Worm (Caenorhabditis elegans) whole organism, L4 larva: ENCODE data around the gene him-14.

Experiments used
- R02D3.7 ChIP-seq: fragments of 150-350 bp; sonication (generic microtip); optimal IDR thresholded peaks from 3 replicates; lab custom pipeline; 2014; ENCODE audit warnings: missing biosample characterization, missing genetic modification characterization
- T20F7.1 ChIP-seq: fragments of 200-800 bp; sonication (Bioruptor generic); optimal IDR thresholded peaks from 2 replicates; lab custom pipeline; 2018; ENCODE audit warnings: mild to moderate bottlenecking, missing genetic modification characterization, missing compliant biosample characterization
- ZK337.2 ChIP-seq: fragments of 200-800 bp; sonication (Bioruptor generic); IDR thresholded peaks from 2 replicates; pipeline ENCODE4 v1.3.6; 2022; ENCODE audit warnings: missing genetic modification reagents, missing genetic modification characterization, missing compliant biosample characterization
- aly-2 ChIP-seq: sonication (generic microtip); optimal IDR thresholded peaks from 2 replicates; lab custom pipeline; 2018; ENCODE audit warnings: missing biosample characterization, missing genetic modification characterization
- ama-1 ChIP-seq: fragments of 150-350 bp; optimal IDR thresholded peaks from 2 replicates; lab custom pipeline; 2014; ENCODE audit warnings: inconsistent platforms, mixed read lengths
- arid-1 ChIP-seq: fragments of 200-800 bp; sonication (Bioruptor generic); conservative IDR thresholded peaks from 2 replicates; pipeline ENCODE4 v1.3.6; 2022; ENCODE audit warnings: missing genetic modification reagents, missing genetic modification characterization, missing compliant biosample characterization
- ces-1 ChIP-seq: fragments of 150-350 bp; sonication (generic microtip); optimal IDR thresholded peaks from 4 replicates; lab custom pipeline; 2014; ENCODE audit warnings: missing biosample characterization, missing genetic modification reagents, missing genetic modification characterization
- cey-2 ChIP-seq: sonication (generic microtip); optimal IDR thresholded peaks from 3 replicates; lab custom pipeline; 2017; ENCODE audit warnings: missing genetic modification characterization, mild to moderate bottlenecking, missing compliant biosample characterization, antibody characterized with exemption, borderline replicate concordance; ENCODE audit not compliant: insufficient read depth
- ctbp-1 ChIP-seq: fragments of 200-800 bp; sonication (Bioruptor generic); IDR thresholded peaks from 2 replicates; pipeline ENCODE4 v1.3.6; 2022; ENCODE audit warnings: missing genetic modification reagents, missing genetic modification characterization, missing compliant biosample characterization
- daf-12 ChIP-seq: fragments of 150-350 bp; optimal IDR thresholded peaks from 2 replicates; lab custom pipeline; 2014; ENCODE audit warnings: missing biosample characterization, missing genetic modification reagents, missing genetic modification characterization
- daf-16 ChIP-seq, 3 experiments: sonication (generic microtip); optimal IDR thresholded peaks; 2 replicates each; lab custom pipeline; 2016 to 2017; ENCODE audit warnings: missing genetic modification characterization in 3 of 3, missing genetic modification reagents in 3 of 3, mild to moderate bottlenecking in 2 of 3, missing compliant biosample characterization in 2 of 3, missing biosample characterization in 1 of 3, moderate library complexity in 1 of 3
- dmd-6 ChIP-seq: fragments of 200-800 bp; sonication (Bioruptor generic); IDR thresholded peaks from 2 replicates; pipeline ENCODE4 v1.3.6; 2022; ENCODE audit warnings: missing genetic modification reagents, missing genetic modification characterization, missing compliant biosample characterization
- dmd-9 ChIP-seq: fragments of 200-800 bp; sonication (Bioruptor generic); IDR thresholded peaks from 2 replicates; pipeline ENCODE4 v1.3.6; 2022; ENCODE audit warnings: missing genetic modification reagents, missing genetic modification characterization, missing compliant biosample characterization
- dpl-1 ChIP-seq: fragments of 150-350 bp; optimal IDR thresholded peaks from 2 replicates; lab custom pipeline; 2014; ENCODE audit warnings: missing biosample characterization, missing genetic modification reagents, missing genetic modification characterization
- duxl-1 ChIP-seq: sonication (generic microtip); optimal IDR thresholded peaks from 2 replicates; lab custom pipeline; 2016; ENCODE audit warnings: mild to moderate bottlenecking, missing genetic modification characterization, moderate library complexity, missing compliant biosample characterization; ENCODE audit not compliant: poor library complexity
- dve-1 ChIP-seq: sonication (generic microtip); optimal IDR thresholded peaks from 2 replicates; lab custom pipeline; 2017; ENCODE audit warnings: antibody characterized with exemption, mild to moderate bottlenecking, missing genetic modification characterization, missing compliant biosample characterization; ENCODE audit not compliant: insufficient read depth
- egl-43 ChIP-seq: fragments of 200-800 bp; sonication (Bioruptor generic); IDR thresholded peaks from 2 replicates; pipeline ENCODE4 v1.3.6; 2022; ENCODE audit warnings: missing genetic modification reagents, missing genetic modification characterization, missing compliant biosample characterization
- fos-1 ChIP-seq: fragments of 150-350 bp; optimal IDR thresholded peaks from 2 replicates; lab custom pipeline; 2014; ENCODE audit warnings: missing biosample characterization, missing genetic modification characterization
- hlh-30 ChIP-seq: sonication (generic microtip); optimal IDR thresholded peaks from 2 replicates; lab custom pipeline; 2017; ENCODE audit warnings: antibody characterized with exemption, mild to moderate bottlenecking, missing genetic modification characterization, missing compliant biosample characterization; ENCODE audit not compliant: insufficient read depth
- lin-13 ChIP-seq: fragments of 150-350 bp; optimal IDR thresholded peaks from 2 replicates; lab custom pipeline; 2014; ENCODE audit warnings: missing biosample characterization, missing genetic modification reagents, missing genetic modification characterization
- lin-29 ChIP-seq: fragments of 200-800 bp; sonication (Bioruptor generic); IDR thresholded peaks from 2 replicates; pipeline ENCODE4 v1.3.6; 2022; ENCODE audit warnings: missing genetic modification reagents, missing genetic modification characterization, missing compliant biosample characterization
- lin-38 ChIP-seq: fragments of 200-800 bp; sonication (Bioruptor generic); IDR thresholded peaks from 2 replicates; pipeline ENCODE4 v1.3.6; 2022; ENCODE audit warnings: missing genetic modification reagents, missing genetic modification characterization, missing compliant biosample characterization
- lsy-2 ChIP-seq, 2 experiments: fragments of 150-350 bp in 1 of 2; sonication (generic microtip) in 1 of 2; optimal IDR thresholded peaks; 2 replicates each; lab custom pipeline; 2014 to 2017; ENCODE audit warnings: missing biosample characterization in 2 of 2, missing genetic modification characterization in 2 of 2
- mdl-1 ChIP-seq, 2 experiments: fragments of 150-350 bp in 1 of 2; sonication (generic microtip) in 1 of 2; optimal IDR thresholded peaks; 2 replicates each; lab custom pipeline; 2014 to 2017; ENCODE audit warnings: missing biosample characterization in 2 of 2, missing genetic modification characterization in 2 of 2
- mep-1 ChIP-seq: fragments of 150-350 bp; sonication (generic microtip); optimal IDR thresholded peaks from 3 replicates; lab custom pipeline; 2014; ENCODE audit warnings: missing biosample characterization, missing genetic modification characterization
- mes-2 ChIP-seq: sonication (generic microtip); optimal IDR thresholded peaks from 2 replicates; lab custom pipeline; 2016; ENCODE audit warnings: missing genotype, mild to moderate bottlenecking, missing genetic modification characterization, missing compliant biosample characterization; ENCODE audit not compliant: poor library complexity, severe bottlenecking
- mxl-2 ChIP-seq: fragments of 200-800 bp; sonication (Bioruptor generic); conservative IDR thresholded peaks from 2 replicates; pipeline ENCODE4 v1.3.6; 2022; ENCODE audit warnings: missing genetic modification reagents, missing genetic modification characterization, missing compliant biosample characterization
- nhr-25 ChIP-seq: sonication (generic microtip); optimal IDR thresholded peaks from 2 replicates; lab custom pipeline; 2017; ENCODE audit warnings: missing genetic modification characterization, mild to moderate bottlenecking, missing compliant biosample characterization, antibody characterized with exemption, moderate library complexity, borderline replicate concordance; ENCODE audit not compliant: insufficient read depth
- nhr-28 ChIP-seq: fragments of 150-350 bp; optimal IDR thresholded peaks from 2 replicates; lab custom pipeline; 2014; ENCODE audit warnings: missing biosample characterization, missing genetic modification characterization
- nhr-41 ChIP-seq: fragments of 200-800 bp; sonication (Bioruptor generic); IDR thresholded peaks from 2 replicates; pipeline ENCODE4 v1.3.6; 2022; ENCODE audit warnings: missing genetic modification reagents, missing genetic modification characterization, missing compliant biosample characterization
- nhr-48 ChIP-seq: sonication (generic microtip); optimal IDR thresholded peaks from 2 replicates; lab custom pipeline; 2016; ENCODE audit warnings: mild to moderate bottlenecking, missing genetic modification characterization, missing compliant biosample characterization
- nhr-6 ChIP-seq: fragments of 150-350 bp; optimal IDR thresholded peaks from 2 replicates; lab custom pipeline; 2014; ENCODE audit warnings: missing biosample characterization, missing genetic modification characterization
- nhr-77 ChIP-seq: fragments of 150-350 bp; optimal IDR thresholded peaks from 2 replicates; lab custom pipeline; 2014; ENCODE audit warnings: missing biosample characterization, missing genetic modification characterization
- php-3 ChIP-seq: fragments of 200-800 bp; sonication (Bioruptor generic); IDR thresholded peaks from 2 replicates; pipeline ENCODE4 v1.3.6; 2022; ENCODE audit warnings: missing genetic modification reagents, missing genetic modification characterization, missing compliant biosample characterization
- rbr-2 ChIP-seq: sonication (generic microtip); optimal IDR thresholded peaks from 2 replicates; lab custom pipeline; 2016; ENCODE audit warnings: missing genotype, missing genetic modification characterization, missing compliant biosample characterization
- set-16 ChIP-seq: fragments of 200-800 bp; sonication (Bioruptor generic); IDR thresholded peaks from 2 replicates; pipeline ENCODE4 v1.3.6; 2022; ENCODE audit warnings: missing genetic modification reagents, missing genetic modification characterization, missing compliant biosample characterization
- snpc-4 ChIP-seq: fragments of 150-350 bp; optimal IDR thresholded peaks from 2 replicates; lab custom pipeline; 2014; ENCODE audit warnings: missing biosample characterization, missing genetic modification characterization
- unc-130 ChIP-seq: sonication (generic microtip); optimal IDR thresholded peaks from 2 replicates; lab custom pipeline; 2016; ENCODE audit warnings: missing genetic modification reagents, missing genetic modification characterization, missing compliant biosample characterization
- unc-39 ChIP-seq: sonication (generic microtip); optimal IDR thresholded peaks from 2 replicates; lab custom pipeline; 2017; ENCODE audit warnings: missing biosample characterization, missing genetic modification characterization
- vab-7 ChIP-seq: fragments of 200-800 bp; sonication (Bioruptor generic); IDR thresholded peaks from 2 replicates; pipeline ENCODE4 v1.3.6; 2022; ENCODE audit warnings: missing genetic modification reagents, missing genetic modification characterization, missing compliant biosample characterization
- zfp-2 ChIP-seq: sonication (generic microtip); optimal IDR thresholded peaks from 2 replicates; lab custom pipeline; 2016; ENCODE audit warnings: mild to moderate bottlenecking, missing genetic modification characterization, missing compliant biosample characterization
- zfp-3 ChIP-seq: fragments of 200-800 bp; sonication (Bioruptor generic); conservative IDR thresholded peaks from 2 replicates; pipeline ENCODE4 v1.3.6; 2022; ENCODE audit warnings: missing genetic modification reagents, missing genetic modification characterization, missing compliant biosample characterization
- zip-11 ChIP-seq: fragments of 200-800 bp; sonication (Bioruptor generic); IDR thresholded peaks from 2 replicates; pipeline ENCODE4 v1.3.6; 2022; ENCODE audit warnings: missing genetic modification characterization, missing compliant biosample characterization
- zip-2 ChIP-seq: fragments of 150-350 bp; optimal IDR thresholded peaks from 2 replicates; lab custom pipeline; 2014; ENCODE audit warnings: missing biosample characterization, missing genetic modification characterization

him-14 gene

ce11 chrII:7053001-7053400 lies 16.8 kb downstream of the him-14 start, which contains the start of gene ZK1127.13:
Gene ZK1127.13, plus strand, starts transcription at chrII:7053301.
- no peak for TF ChIP-seq zip-11 (GFP tag; lab: Robert Waterston, UW)
- TF ChIP-seq dmd-6 (GFP tag; lab: Robert Waterston, UW), result no peak
- TF ChIP-seq daf-12 (tag; lab: Kevin White, UChicago), result no peak
- TF ChIP-seq ZK337.2 (GFP tag; lab: Robert Waterston, UW), result no peak
- no peak for TF ChIP-seq aly-2 (tag; lab: Kevin White, UChicago)

ce11 chrII:7051778-7052177 lies 18.0 kb downstream of the him-14 start, which contains the start of gene ZK1127.12:
Gene ZK1127.12, plus strand, starts transcription at chrII:7052078.
- TF ChIP-seq lsy-2 (tag; optimal IDR thresholded peaks at IDR 0.05; lab: Kevin White, UChicago) (no peak), lin-38 (GFP tag; lab: Robert Waterston, UW) (0 out of 2 replicates have a peak, but pooled peaks have one; percentile 28)

ce11 chrII:7050021-7050722 lies 19.6 kb downstream of the him-14 start, which contains the start of the genes tcer-1 and ZK1127.5:
Gene tcer-1, minus strand, starts transcription at chrII:7050071.
Gene ZK1127.5, plus strand, starts transcription at chrII:7050672.
- TF ChIP-seq lin-13 (GFP tag; lab: Kevin White, UChicago) (no peak), mes-2 (peak; percentile 68), arid-1 (GFP tag; lab: Robert Waterston, UW) (no peak), dmd-6 (GFP tag; lab: Robert Waterston, UW) (0 out of 2 replicates have a peak, but pooled peaks have one; percentile 9), dmd-9 (GFP tag; lab: Robert Waterston, UW) (no peak), zfp-2 (tag; lab: Kevin White, UChicago) (no peak), php-3 (GFP tag; lab: Robert Waterston, UW) (no peak), lsy-2 (tag; optimal IDR thresholded peaks at IDR 0.05; lab: Kevin White, UChicago) (peak in 1 of 2 experiments; percentile 83), duxl-1 (no peak), hlh-30 (tag; lab: Kevin White, UChicago) (peak; percentile 36), mdl-1 (tag; optimal IDR thresholded peaks at IDR 0.05; lab: Kevin White, UChicago) (peak in 1 of 2 experiments; percentile 6), egl-43 (GFP tag; lab: Robert Waterston, UW) (no peak), mxl-2 (no peak), fos-1 (tag; lab: Kevin White, UChicago) (no peak), nhr-28 (peak; percentile 18), cey-2 (no peak), nhr-77 (tag; lab: Kevin White, UChicago) (no peak), zip-2 (tag; lab: Kevin White, UChicago) (no peak), mep-1 (tag; lab: Kevin White, UChicago) (peak; percentile 65), daf-16 (GFP tag; optimal IDR thresholded peaks at IDR 0.05; lab: Kevin White, UChicago) (no peak), daf-16 (tag; optimal IDR thresholded peaks at IDR 0.05; lab: Kevin White, UChicago) (peak; percentile 31), nhr-41 (no peak), rbr-2 (peak; percentile 30), ces-1 (GFP tag; lab: Kevin White, UChicago) (no peak), ama-1 (lab: Kevin White, UChicago) (no peak), vab-7 (GFP tag; lab: Robert Waterston, UW) (no peak), lin-38 (GFP tag; lab: Robert Waterston, UW) (peak; percentile 96), set-16 (GFP tag; lab: Robert Waterston, UW) (no peak), unc-130 (GFP tag; lab: Kevin White, UChicago) (peak; percentile 43), zfp-3 (no peak), snpc-4 (tag; lab: Kevin White, UChicago) (no peak), nhr-25 (no peak), nhr-48 (tag; lab: Kevin White, UChicago) (no peak), T20F7.1 (GFP tag; lab: Kevin White, UChicago) (peak; percentile 57), nhr-6 (tag; lab: Kevin White, UChicago) (peak; percentile 44), R02D3.7 (no peak), ctbp-1 (GFP tag; lab: Robert Waterston, UW) (no peak), unc-39 (no peak), dve-1 (tag; lab: Kevin White, UChicago) (peak; percentile 50), lin-29 (GFP tag; lab: Robert Waterston, UW) (no peak), dpl-1 (GFP tag; lab: Kevin White, UChicago) (peak; percentile 65)
